Worm (Caenorhabditis elegans): ENCODE measurements around the gene irld-59.

irld-59 gene

ce11 chrIV:15381826-15382225 is 44.9 kb downstream of the irld-59 start:
- TF ChIP-seq Y116A8C.19 (tag; optimal IDR thresholded peaks at IDR 0.05; ENCODE audit: borderline replicate concordance), result no peak
- TF ChIP-seq hpl-2 (GFP tag; optimal IDR thresholded peaks at IDR 0.05), result no peak
- TF ChIP-seq elt-2 (tag; optimal IDR thresholded peaks at IDR 0.05), result no peak
- TF ChIP-seq nhr-19 (GFP tag; conservative IDR thresholded peaks at IDR 0.05), result no peak
- TF ChIP-seq hlh-17 (GFP tag; optimal IDR thresholded peaks at IDR 0.05; ENCODE audit: borderline replicate concordance), result no peak
- TF ChIP-seq nhr-85 (tag), result no peak
- no peak for TF ChIP-seq mep-1 (tag; optimal IDR thresholded peaks at IDR 0.05)
- TF ChIP-seq lin-13 (GFP tag; optimal IDR thresholded peaks at IDR 0.05), result no peak
- TF ChIP-seq unc-98 (GFP tag; IDR thresholded peaks at IDR 0.05), result no peak
- TF ChIP-seq irx-1 (tag; optimal IDR thresholded peaks at IDR 0.05), result no peak
- TF ChIP-seq nhr-47 (tag; optimal IDR thresholded peaks at IDR 0.05), result no peak
- no peak for TF ChIP-seq snpc-4 (tag; optimal IDR thresholded peaks at IDR 0.05)
- no peak for TF ChIP-seq efl-1 (optimal IDR thresholded peaks at IDR 0.05)
- no peak for TF ChIP-seq efl-1 (GFP tag; optimal IDR thresholded peaks at IDR 0.05 in 1 of 2)

ce11 chrIV:15382539-15382938 is 45.7 kb downstream of the irld-59 start:
- TF ChIP-seq efl-1 (optimal IDR thresholded peaks at IDR 0.05) (peak; percentile 66 to 87), efl-1 (GFP tag; optimal IDR thresholded peaks at IDR 0.05 in 1 of 2) (peak; percentile 77 to 98), lin-35 (GFP tag; optimal IDR thresholded peaks at IDR 0.05) (peak; percentile 24 to 90), dpl-1 (GFP tag; optimal IDR thresholded peaks at IDR 0.05) (peak; percentile 5 to 67 (median 58)), Y116A8C.19 (tag; optimal IDR thresholded peaks at IDR 0.05; ENCODE audit: borderline replicate concordance) (no peak), lir-3 (tag; optimal IDR thresholded peaks at IDR 0.05; ENCODE audit: poor library complexity) (no peak), ztf-11 (tag; optimal IDR thresholded peaks at IDR 0.05) (no peak)

- TF ChIP-seq irx-1 (tag; optimal IDR thresholded peaks at IDR 0.05), result no peak
- TF ChIP-seq unc-30 (tag; optimal IDR thresholded peaks at IDR 0.05), result no peak
- TF ChIP-seq pqm-1 (tag; optimal IDR thresholded peaks at IDR 0.05), result peak; percentile 56
- TF ChIP-seq vab-15 (tag; optimal IDR thresholded peaks at IDR 0.05), result no peak
- peak; percentile 11 for TF ChIP-seq skn-1 (tag; optimal IDR thresholded peaks at IDR 0.05)
- TF ChIP-seq F16B12.6 (tag; optimal IDR thresholded peaks at IDR 0.05), result no peak
- TF ChIP-seq blmp-1 (tag; optimal IDR thresholded peaks at IDR 0.05), result peak; percentile 47
- TF ChIP-seq jun-1 (tag; optimal IDR thresholded peaks at IDR 0.05), result no peak
- TF ChIP-seq aly-2 (tag; optimal IDR thresholded peaks at IDR 0.05), result no peak
- TF ChIP-seq lin-13 (GFP tag; optimal IDR thresholded peaks at IDR 0.05), result no peak
- no peak for TF ChIP-seq C34B4.2 (tag; optimal IDR thresholded peaks at IDR 0.05)
- TF ChIP-seq lir-3 (tag; optimal IDR thresholded peaks at IDR 0.05; ENCODE audit: poor library complexity), result no peak
- no peak for TF ChIP-seq egl-13 (tag; optimal IDR thresholded peaks at IDR 0.05)
- TF ChIP-seq hpl-2 (GFP tag; optimal IDR thresholded peaks at IDR 0.05), result no peak
- TF ChIP-seq mdl-1 (tag; optimal IDR thresholded peaks at IDR 0.05), result no peak
- no peak for TF ChIP-seq ceh-90 (tag; optimal IDR thresholded peaks at IDR 0.05)
- TF ChIP-seq sox-4 (tag; optimal IDR thresholded peaks at IDR 0.05), result no peak
- no peak for TF ChIP-seq snpc-4 (tag; optimal IDR thresholded peaks at IDR 0.05)
- no peak for TF ChIP-seq ama-1 (optimal IDR thresholded peaks at IDR 0.05)
- peak; percentile 90 for TF ChIP-seq nhr-85 (tag)
- no peak for TF ChIP-seq unc-130 (tag; optimal IDR thresholded peaks at IDR 0.05)
- no peak for TF ChIP-seq sptf-1 (tag; optimal IDR thresholded peaks at IDR 0.05)
- peak; percentile 80 for TF ChIP-seq elt-2 (tag; optimal IDR thresholded peaks at IDR 0.05)
- TF ChIP-seq mep-1 (tag; optimal IDR thresholded peaks at IDR 0.05), result no peak
- no peak for TF ChIP-seq pag-3 (tag; optimal IDR thresholded peaks at IDR 0.05; ENCODE audit: borderline replicate concordance, insufficient read depth)
- TF ChIP-seq dpl-1 (GFP tag; optimal IDR thresholded peaks at IDR 0.05), result peak in 1 of 3 experiments; percentile 1
- TF ChIP-seq rnt-1 (tag; optimal IDR thresholded peaks at IDR 0.05), result no peak
- TF ChIP-seq alr-1 (tag; optimal IDR thresholded peaks at IDR 0.05; ENCODE audit: borderline replicate concordance), result no peak
- no peak for TF ChIP-seq nhr-12 (tag; optimal IDR thresholded peaks at IDR 0.05)
- TF ChIP-seq unc-62 (GFP tag; optimal IDR thresholded peaks at IDR 0.05), result no peak
- no peak for TF ChIP-seq nhr-47 (tag; optimal IDR thresholded peaks at IDR 0.05)
- TF ChIP-seq mab-9 (GFP tag; IDR thresholded peaks at IDR 0.05), result no peak
- TF ChIP-seq zip-4 (GFP tag; optimal IDR thresholded peaks at IDR 0.05), result no peak
- TF ChIP-seq swsn-7 (tag; optimal IDR thresholded peaks at IDR 0.05), result no peak
- no peak for TF ChIP-seq nhr-77 (tag; optimal IDR thresholded peaks at IDR 0.05)
- TF ChIP-seq nhr-84 (tag; optimal IDR thresholded peaks at IDR 0.05), result no peak
- TF ChIP-seq nhr-90 (tag; optimal IDR thresholded peaks at IDR 0.05; ENCODE audit: poor library complexity), result peak; percentile 49
- peak in 1 of 2 experiments; percentile 26 for TF ChIP-seq lsy-2 (tag; optimal IDR thresholded peaks at IDR 0.05)
- TF ChIP-seq lin-39 (tag; optimal IDR thresholded peaks at IDR 0.05), result no peak
- no peak for TF ChIP-seq aha-1 (tag; optimal IDR thresholded peaks at IDR 0.05)
These were observed 48.3 kb downstream of the irld-59 start for ce11 chrIV:15385181-15385580.

Data from whole organism, L1 larva.